Fruit fly (Drosophila melanogaster) whole organism, larva: ENCODE data around the gene CG12535.

ENCODE experiments used
- noc ChIP-seq: fragments of 200-800 bp; sonication (Bioruptor generic); optimal IDR thresholded peaks from 3 replicates; lab custom pipeline; 2019; ENCODE audit warnings: missing biosample characterization, mild to moderate bottlenecking, missing genetic modification characterization, moderate library complexity

CG12535 gene

DNA sequence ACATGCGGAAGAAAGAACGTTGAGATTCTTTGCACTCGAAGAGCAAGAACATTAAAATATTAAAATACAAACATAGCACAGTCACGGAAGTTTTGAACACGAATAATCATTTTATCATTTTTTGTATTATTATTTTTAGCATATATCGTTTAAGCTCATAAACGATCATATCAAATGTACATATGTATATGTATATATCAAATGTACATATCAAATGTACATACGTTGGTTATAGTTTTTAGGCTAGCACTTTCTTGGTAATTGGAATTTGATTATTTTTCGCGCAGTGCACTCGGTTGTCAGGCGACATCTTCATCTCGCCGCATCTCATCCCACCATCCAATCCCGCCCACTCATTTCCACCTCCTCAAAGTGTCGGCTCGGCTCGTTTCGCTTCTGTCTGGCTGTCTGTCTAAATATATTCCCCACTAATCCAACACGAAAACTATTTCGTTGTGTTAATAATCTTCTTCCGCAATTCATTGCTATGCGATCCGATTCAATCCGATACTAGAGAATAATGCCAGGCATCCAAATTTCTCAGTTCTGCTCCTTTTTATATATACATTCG, 6.8 kb upstream of the CG12535 start:
- no peak for TF ChIP-seq noc (tag; lab: Kevin White, UChicago)

DNA sequence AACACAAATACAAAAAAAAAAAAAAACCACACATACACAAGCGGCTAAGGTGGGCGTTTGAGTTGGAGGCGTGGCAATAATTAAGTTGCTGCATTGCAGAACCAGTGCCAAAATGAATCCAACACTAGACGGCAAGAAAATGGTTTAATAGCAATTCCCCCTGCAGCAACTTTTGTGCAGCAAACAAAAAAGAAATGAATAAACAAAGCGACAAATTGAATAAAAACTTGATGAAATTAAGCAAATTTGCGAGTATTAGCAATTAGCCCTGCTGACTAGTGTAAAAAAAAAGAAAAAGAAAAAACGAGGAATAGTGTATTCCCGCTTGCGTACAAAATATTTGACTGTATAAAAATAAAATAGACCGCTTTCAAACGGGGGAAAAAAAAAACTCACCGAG, 6.0 kb upstream of the CG12535 start:
- no peak for TF ChIP-seq noc (tag; lab: Kevin White, UChicago)

DNA sequence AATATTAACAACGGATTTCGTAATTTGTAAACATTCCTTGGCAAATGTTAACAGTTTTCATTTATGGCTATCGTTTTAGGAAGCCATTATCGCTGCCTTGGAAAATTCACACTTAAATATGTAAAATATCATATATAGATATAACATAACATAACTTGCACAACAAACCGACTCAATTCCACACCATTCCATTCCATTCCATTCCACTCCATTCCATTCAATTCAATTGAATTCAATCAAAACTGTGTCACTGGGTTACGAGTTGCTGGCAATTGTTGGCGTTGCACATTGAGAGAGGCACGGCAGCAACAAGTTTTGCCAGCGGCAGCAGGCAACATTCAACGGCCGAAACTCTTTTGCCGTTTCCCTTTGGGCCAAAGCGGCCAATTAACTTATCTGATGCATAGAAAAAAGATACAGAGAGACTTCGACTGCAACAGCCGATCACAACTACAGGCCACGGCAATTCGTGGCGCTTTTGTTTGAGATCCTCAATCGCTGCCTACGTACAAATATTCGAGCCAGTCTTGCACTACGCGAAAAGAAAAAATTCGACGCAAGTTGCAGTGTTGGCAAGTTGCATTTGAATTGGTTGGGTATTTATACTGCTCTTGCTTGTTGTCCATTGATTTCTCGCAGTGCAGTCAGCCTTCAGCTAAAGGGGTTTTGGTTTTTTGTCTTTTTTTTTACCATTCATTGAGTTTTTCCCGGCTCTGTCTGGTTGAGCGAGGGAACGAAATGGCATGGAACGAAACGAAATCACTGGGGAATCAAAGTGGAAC, 4.5 kb upstream of the CG12535 start:
- TF ChIP-seq noc (tag; lab: Kevin White, UChicago), result no peak

DNA sequence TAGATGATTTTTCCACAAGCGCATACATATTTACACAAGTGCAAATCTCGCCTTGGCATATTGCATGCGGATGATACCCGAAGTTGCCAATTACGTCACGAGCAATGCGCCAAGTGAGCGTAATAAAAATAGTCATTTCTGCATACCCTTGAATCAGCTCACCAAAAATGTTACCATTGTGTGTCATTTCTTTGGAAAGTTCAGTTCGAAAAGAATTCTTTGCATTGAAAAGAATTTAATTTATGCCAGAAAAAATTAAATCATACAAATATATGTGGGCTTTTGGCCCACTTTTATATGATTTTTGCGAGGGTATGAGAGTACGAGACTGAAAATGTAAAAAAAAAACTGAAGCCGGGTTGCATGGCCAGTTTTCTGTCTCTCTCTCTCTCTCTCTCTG, 3.2 kb upstream of the CG12535 start:
- no peak for TF ChIP-seq noc (tag; lab: Kevin White, UChicago)

DNA sequence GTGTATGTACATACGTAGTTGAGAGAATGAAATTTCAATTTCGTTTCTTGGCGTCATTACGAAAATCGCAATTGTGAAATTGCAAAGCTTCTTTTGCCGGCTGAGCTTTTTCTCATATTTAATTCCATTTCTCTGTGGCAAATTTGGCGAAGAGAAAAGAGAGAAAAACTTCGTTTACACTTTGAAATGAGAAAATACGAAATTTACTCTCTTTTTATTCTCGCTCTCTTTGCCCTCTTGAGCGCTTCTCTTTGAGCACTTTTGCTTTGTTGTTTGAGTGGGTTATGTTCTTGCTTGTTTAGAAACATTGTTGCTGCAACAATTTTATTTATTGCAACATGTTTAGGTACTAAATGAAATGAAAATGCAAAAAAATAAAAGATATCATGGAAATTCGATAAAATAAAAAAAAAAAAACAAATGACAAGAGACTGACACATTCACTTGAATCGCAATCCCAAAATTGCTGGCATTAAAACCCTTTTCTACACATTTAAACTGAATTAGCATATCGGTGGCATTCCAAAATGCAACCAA, 2.6 kb upstream of the CG12535 start:
- no peak for TF ChIP-seq noc (tag; lab: Kevin White, UChicago)

DNA sequence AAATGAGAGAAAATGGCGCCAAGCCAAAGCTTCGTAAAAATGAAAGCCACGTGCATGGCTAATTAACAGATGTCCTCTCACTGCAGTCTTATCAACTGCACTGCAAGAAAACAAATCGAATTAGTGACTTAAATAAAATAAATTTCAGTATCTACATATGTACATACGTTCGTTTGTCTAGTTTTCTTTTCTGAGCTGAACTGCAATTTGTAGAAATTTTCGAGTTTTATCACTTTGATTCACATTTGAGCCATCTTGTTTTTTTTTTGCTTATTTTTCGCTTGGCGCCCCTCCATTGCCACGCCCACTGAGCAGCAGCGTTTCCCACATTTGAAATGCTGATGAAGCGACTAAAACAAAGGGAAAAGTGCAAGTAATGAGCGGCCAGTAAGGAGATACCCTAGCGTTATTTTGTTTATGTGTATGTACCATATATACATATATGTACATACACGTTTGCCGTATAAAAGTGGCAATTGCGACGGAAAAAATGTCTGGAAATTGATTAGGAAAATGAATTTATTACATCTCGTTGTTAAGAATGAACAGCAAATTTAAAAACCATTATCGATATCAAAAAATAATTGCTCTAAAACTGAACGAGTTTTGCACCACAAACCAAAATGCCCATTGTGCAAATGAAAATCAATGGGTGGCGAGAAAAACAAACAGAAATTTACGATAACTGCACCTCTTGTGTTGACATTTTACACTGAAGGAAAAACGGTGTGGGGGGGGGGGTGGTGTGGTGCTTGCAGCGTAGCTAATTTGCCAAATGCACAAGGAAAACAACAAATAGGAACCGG, 822 bp downstream of the CG12535 start:
- TF ChIP-seq noc (tag; lab: Kevin White, UChicago), result no peak

DNA sequence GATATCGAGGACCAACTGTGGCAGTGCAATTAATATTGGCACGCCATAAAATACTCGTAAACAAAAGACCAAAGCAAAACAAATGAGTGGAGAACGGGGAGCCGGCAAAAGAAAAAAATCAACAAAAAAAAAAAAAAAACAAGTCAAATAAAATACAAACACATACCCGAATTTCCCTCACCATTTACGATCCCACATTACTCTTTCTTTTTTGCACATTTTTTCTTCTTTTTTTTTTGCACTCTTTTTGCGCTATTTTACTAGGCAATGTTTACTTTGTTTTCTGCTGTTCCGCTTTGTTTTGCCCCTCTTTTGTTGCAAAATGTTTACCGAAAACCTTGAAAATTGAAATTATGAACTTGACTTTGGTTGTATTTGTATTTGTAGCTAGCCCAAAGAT, 2.1 kb downstream of the CG12535 start:
- TF ChIP-seq noc (tag; lab: Kevin White, UChicago), result no peak

DNA sequence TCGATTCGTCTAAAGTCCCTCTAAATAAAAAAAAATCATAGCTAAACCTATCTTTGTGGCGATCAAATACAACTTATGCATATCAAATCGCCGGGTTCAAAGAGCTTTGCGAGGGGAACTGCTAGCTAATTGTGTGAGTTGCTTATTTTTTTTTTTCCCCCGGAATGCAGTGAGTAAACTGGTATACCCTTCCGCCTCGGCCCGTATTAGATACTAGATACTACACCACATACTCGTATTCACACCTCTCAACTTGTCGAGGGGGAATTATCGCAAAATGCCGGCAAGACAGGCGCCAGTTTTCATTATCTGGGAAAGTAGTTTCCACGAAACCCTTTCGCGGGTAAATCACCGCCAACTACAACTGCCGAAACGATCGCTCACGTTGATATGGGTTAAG, 2.6 kb downstream of the CG12535 start:
- TF ChIP-seq noc (tag; lab: Kevin White, UChicago), result no peak

DNA sequence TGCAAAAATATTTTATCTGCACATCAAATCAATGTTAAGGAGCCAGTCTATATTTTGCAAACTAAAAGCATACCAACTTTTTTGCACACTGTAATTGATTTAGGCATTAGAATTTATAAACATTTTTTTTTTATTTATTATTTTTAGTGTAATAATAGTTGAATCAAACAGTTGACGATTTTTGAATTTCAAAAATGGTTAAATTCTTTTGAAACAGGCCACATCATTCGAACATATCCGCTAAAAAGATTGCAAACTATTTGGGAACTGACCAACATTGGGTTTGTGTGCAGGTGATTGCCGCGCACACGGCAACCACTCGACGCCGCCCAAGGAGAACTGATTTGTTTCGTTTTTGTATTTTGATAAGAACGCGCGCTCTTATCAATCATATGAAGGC, 3.9 kb downstream of the CG12535 start:
- TF ChIP-seq noc (tag; lab: Kevin White, UChicago), result peak; percentile 86

DNA sequence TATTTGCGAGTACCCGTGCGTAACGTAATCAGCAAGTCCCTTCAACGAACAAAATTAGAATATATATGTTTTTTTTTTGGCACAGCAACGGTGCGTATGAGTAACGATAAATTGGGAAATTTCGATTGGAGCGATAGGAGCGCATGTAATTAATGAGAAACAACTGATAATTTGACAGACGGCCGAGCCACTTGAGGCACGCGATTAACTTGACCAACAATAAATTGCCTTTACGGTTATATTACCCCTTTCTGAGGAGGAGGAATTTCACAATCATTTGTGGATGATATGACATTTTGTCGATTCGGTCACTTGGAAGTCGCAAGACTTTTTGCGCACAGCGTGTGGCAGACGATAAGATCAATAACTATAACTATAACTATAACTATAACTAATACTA, 4.8 kb downstream of the CG12535 start:
- peak; percentile 64 for TF ChIP-seq noc (tag; lab: Kevin White, UChicago)

DNA sequence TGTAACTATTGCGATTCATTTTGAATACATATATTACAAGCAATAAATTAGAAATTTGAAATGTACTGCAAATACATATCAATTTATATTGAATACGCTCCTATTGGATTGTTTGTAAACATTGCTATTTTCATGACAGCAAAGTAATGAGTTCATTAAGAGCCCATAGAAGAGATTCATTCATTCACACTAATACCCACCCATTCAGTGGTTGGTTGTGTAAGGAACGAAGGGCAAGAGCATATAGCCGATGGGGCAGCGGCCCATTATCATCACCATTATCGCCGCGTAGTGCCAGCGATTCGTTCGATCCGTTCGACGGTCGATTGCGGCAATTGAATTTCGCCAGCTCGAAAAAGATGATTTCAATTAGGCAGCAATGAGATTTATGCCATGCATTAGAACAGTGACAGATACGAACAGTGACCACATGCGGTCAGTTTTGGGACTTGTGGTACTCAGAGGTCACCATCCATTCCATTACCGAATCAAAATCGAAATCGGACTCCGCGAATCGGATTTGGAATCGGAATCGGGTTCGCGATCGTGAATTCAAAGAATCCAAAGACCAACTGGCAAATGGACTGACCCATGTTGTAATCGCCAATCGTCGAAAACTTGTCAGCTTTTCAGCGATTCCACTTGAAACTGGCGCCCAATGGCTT, 6.1 kb downstream of the CG12535 start:
- no peak for TF ChIP-seq noc (tag; lab: Kevin White, UChicago)

DNA sequence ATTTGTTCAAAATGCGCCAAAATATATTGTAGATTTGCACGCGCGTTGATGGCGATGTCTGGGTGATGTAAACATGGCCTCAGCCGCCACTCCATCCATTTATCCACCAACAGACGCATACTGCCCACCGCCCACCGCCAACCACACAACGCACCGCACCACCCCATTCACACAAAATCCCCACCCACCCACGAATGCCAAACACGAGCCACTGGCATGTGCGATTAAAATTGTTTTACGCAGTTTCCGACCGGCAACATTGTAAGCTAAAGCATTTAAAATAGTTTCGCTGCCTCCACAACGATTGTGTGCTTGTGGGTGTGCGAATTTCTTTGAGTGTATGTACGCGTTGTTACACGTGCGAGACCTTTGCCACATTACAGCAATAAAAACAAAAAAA, 8.2 kb downstream of the CG12535 start:
- no peak for TF ChIP-seq noc (tag; lab: Kevin White, UChicago)

DNA sequence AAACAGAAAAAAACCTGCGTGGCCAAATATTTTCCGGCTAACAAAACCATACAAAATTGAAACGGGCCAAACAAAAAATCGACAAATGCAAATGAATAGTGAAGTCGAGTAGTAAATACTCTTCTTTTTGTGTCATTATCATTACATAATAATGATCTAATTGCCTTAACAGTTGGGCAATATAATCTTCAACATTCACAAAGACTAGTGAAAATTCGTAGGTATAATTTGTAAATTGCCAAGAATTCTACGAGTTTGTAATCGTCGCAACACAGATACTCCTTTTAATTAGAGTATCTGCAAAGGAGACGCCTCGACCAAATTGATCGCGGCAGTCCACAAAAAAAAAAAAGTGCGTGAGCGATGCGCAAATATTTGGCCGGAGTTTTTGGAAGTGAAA, 11.2 kb downstream of the CG12535 start:
- no peak for TF ChIP-seq noc (tag; lab: Kevin White, UChicago)

DNA sequence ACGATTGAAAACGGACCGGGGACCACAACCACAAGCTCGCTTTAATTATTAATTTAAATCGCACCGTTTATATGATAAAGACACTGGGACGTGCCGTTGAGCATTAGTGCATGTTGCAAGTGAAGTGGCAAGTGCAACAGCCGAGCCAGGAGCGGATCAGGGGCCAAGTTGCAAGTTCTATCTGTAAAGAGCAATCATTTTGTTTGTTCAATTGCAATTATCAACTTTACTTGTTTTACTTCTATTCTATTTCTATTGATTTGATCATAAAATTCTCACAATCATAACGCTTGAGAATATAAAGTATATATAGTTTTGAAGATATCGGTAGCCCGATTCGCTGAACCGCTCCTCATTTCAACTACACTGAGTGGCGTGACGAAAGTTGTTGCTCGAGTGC, 12.6 kb downstream of the CG12535 start:
- no peak for TF ChIP-seq noc (tag; lab: Kevin White, UChicago)

DNA sequence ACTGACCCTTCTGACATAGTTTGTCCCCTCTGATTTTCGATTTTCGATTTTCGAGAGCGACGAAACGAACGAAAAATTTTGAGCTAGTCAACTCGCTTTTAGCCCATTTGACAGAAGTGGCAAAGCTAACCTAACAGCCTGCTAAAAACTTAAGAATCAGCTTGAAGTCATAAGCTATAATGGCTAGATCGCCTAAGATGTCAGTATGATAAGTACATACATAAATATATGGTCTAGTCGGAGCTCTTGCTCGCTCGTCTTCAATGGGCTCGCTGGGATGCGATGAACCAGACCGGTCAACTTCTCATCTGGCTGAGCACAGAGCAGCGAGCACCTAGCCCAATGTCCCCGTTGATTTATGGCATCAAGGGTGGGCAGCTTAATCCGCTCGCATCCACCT, 13.0 kb downstream of the CG12535 start, which contains the start of gene CG14269:
Gene CG14269 (minus strand): TSS at position 101 of the 400 bp plus-strand sequence.
- TF ChIP-seq noc (tag; lab: Kevin White, UChicago), result no peak
